Worm (Caenorhabditis elegans) whole organism, L3 larva: Measurements from ENCODE around the gene F29B9.12.
"Not testable (repeated sequence)": the region's sequence is repeated elsewhere in the genome, so short reads cannot be mapped to it uniquely, and the experiment has no call there.

Experiments used
- R02D3.7 ChIP-seq: fragments of 150-350 bp; optimal IDR thresholded peaks from 2 replicates; lab custom pipeline; 2014; ENCODE audit warnings: missing biosample characterization, missing genetic modification characterization
- aly-2 ChIP-seq: fragments of 150-350 bp; optimal IDR thresholded peaks from 2 replicates; lab custom pipeline; 2014; ENCODE audit warnings: missing biosample characterization, missing genetic modification characterization
- ceh-16 ChIP-seq: sonication (generic microtip); optimal IDR thresholded peaks from 2 replicates; lab custom pipeline; 2017; ENCODE audit warnings: missing biosample characterization, missing genetic modification characterization
- ceh-28 ChIP-seq: fragments of 150-350 bp; optimal IDR thresholded peaks from 2 replicates; lab custom pipeline; 2014; ENCODE audit warnings: missing biosample characterization, missing genetic modification reagents, missing genetic modification characterization
- ceh-82 ChIP-seq: fragments of 150-350 bp; optimal IDR thresholded peaks from 2 replicates; lab custom pipeline; 2014; ENCODE audit warnings: missing biosample characterization, missing genetic modification characterization
- daf-12 ChIP-seq: fragments of 150-350 bp; optimal IDR thresholded peaks from 2 replicates; lab custom pipeline; 2014; ENCODE audit warnings: missing biosample characterization, missing genetic modification reagents, missing genetic modification characterization
- egl-5 ChIP-seq: fragments of 150-350 bp; optimal IDR thresholded peaks from 2 replicates; lab custom pipeline; 2017; ENCODE audit warnings: missing biosample characterization, missing genetic modification reagents, missing genetic modification characterization, inconsistent platforms
- elt-2 ChIP-seq: sonication (generic microtip); optimal IDR thresholded peaks from 2 replicates; lab custom pipeline; 2016; ENCODE audit warnings: missing genetic modification reagents, mild to moderate bottlenecking, missing genetic modification characterization, missing compliant biosample characterization
- fkh-10 ChIP-seq: sonication (generic microtip); optimal IDR thresholded peaks from 2 replicates; lab custom pipeline; 2017; ENCODE audit warnings: missing biosample characterization, missing genetic modification reagents, missing genetic modification characterization
- fkh-2 ChIP-seq: fragments of 150-350 bp; optimal IDR thresholded peaks from 2 replicates; lab custom pipeline; 2014; ENCODE audit warnings: missing biosample characterization, missing genetic modification reagents, missing genetic modification characterization
- fos-1 ChIP-seq: fragments of 150-350 bp; optimal IDR thresholded peaks from 2 replicates; lab custom pipeline; 2014; ENCODE audit warnings: missing biosample characterization, missing genetic modification characterization
- hmg-11 ChIP-seq: sonication (generic microtip); optimal IDR thresholded peaks from 2 replicates; lab custom pipeline; 2016; ENCODE audit warnings: missing genetic modification characterization, missing compliant biosample characterization
- jun-1 ChIP-seq: fragments of 150-350 bp; optimal IDR thresholded peaks from 2 replicates; lab custom pipeline; 2014; ENCODE audit warnings: missing biosample characterization, missing genetic modification reagents, missing genetic modification characterization
- lin-15B ChIP-seq: fragments of 150-350 bp; optimal IDR thresholded peaks from 2 replicates; lab custom pipeline; 2014; ENCODE audit warnings: missing biosample characterization, missing genetic modification characterization
- lin-39 ChIP-seq: fragments of 150-350 bp; optimal IDR thresholded peaks from 2 replicates; lab custom pipeline; 2018; ENCODE audit warnings: missing biosample characterization, missing genetic modification reagents, missing genetic modification characterization
- nfya-1 ChIP-seq: sonication (generic microtip); optimal IDR thresholded peaks from 2 replicates; lab custom pipeline; 2017; ENCODE audit warnings: missing genetic modification characterization, mild to moderate bottlenecking, missing compliant biosample characterization, antibody characterized with exemption, moderate library complexity; ENCODE audit not compliant: insufficient read depth
- nhr-11 ChIP-seq: fragments of 150-350 bp; optimal IDR thresholded peaks from 2 replicates; lab custom pipeline; 2014; ENCODE audit warnings: missing biosample characterization, missing genetic modification characterization
- nhr-23 ChIP-seq: fragments of 150-350 bp; optimal IDR thresholded peaks from 2 replicates; lab custom pipeline; 2014; ENCODE audit warnings: missing biosample characterization, missing genetic modification reagents, missing genetic modification characterization
- nhr-28 ChIP-seq: fragments of 150-350 bp; optimal IDR thresholded peaks from 2 replicates; lab custom pipeline; 2014; ENCODE audit warnings: missing biosample characterization, missing genetic modification characterization
- nhr-77 ChIP-seq: fragments of 150-350 bp; optimal IDR thresholded peaks from 2 replicates; lab custom pipeline; 2014; ENCODE audit warnings: missing biosample characterization, missing genetic modification characterization
- pha-4 ChIP-seq: fragments of 150-350 bp; optimal IDR thresholded peaks from 2 replicates; lab custom pipeline; 2014; ENCODE audit warnings: missing biosample characterization, missing genetic modification reagents, missing genetic modification characterization
- skn-1 ChIP-seq: fragments of 150-350 bp; optimal IDR thresholded peaks from 2 replicates; lab custom pipeline; 2014; ENCODE audit warnings: missing biosample characterization, missing genetic modification characterization
- tbx-2 ChIP-seq: sonication (generic microtip); optimal IDR thresholded peaks from 2 replicates; lab custom pipeline; 2016; ENCODE audit warnings: mild to moderate bottlenecking, missing genetic modification characterization, missing compliant biosample characterization
- ztf-11 ChIP-seq: fragments of 150-350 bp; optimal IDR thresholded peaks from 2 replicates; lab custom pipeline; 2014; ENCODE audit warnings: missing biosample characterization, missing genetic modification characterization

F29B9.12 gene

DNA sequence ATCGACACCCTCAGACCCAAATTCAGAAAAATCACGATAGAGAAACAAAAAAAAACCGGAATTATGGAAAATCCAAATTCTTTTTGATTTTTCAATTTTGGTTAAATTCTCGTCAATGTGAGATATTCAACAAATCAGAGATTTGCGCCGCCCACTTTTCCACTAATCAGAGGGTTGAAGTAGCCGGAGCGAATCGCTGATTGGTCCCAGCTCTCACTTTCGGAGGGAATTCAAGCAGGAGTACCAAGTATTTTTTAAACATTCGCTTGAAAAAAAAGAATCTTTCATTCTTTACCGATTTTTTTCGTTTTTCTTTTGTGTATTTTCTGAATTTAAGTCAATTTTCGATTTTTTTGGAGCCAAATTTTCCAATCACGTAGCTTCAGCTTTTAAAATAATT is 36.6 kb downstream of the F29B9.12 start:
- TF ChIP-seq ceh-16 (tag; lab: Kevin White, UChicago) (no peak), hmg-11 (tag; lab: Kevin White, UChicago) (no peak), nfya-1 (tag; lab: Kevin White, UChicago) (peak; percentile 73), lin-39 (no peak)

DNA sequence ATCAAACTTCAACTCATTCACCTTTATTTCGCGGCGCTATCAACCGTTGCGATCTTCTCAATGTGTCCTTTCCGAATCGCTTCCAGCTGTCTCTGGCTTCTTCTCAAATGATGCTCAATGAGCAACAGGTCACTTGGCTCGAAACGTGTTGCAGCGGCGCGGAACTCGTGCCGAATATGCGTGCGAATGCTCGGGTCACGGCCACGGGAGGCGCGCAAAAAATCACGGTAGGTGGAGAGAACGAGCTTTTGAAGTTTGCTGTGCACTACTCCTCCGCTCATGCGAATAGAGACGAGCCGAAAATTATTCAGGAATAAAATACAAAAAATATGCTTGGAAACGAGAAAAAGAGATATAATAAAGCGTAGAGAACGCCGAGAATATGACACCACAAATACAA is 41.1 kb downstream of the F29B9.12 start, which contains the start of gene cif-1:
Gene cif-1, minus strand, starts transcription at position 297 of the 400 bp plus-strand sequence.
- TF ChIP-seq nhr-11 (tag; lab: Kevin White, UChicago) (no peak), nhr-77 (tag; lab: Kevin White, UChicago) (no peak), skn-1 (no peak), R02D3.7 (no peak), lin-39 (no peak), fkh-2 (no peak), ztf-11 (tag; lab: Kevin White, UChicago) (no peak), nhr-28 (no peak), pha-4 (tag; lab: Kevin White, UChicago) (no peak), ceh-28 (tag; lab: Kevin White, UChicago) (no peak), nhr-23 (tag; lab: Kevin White, UChicago) (no peak), aly-2 (no peak), jun-1 (tag; lab: Kevin White, UChicago) (no peak), fkh-10 (GFP tag; lab: Kevin White, UChicago) (no peak)

DNA sequence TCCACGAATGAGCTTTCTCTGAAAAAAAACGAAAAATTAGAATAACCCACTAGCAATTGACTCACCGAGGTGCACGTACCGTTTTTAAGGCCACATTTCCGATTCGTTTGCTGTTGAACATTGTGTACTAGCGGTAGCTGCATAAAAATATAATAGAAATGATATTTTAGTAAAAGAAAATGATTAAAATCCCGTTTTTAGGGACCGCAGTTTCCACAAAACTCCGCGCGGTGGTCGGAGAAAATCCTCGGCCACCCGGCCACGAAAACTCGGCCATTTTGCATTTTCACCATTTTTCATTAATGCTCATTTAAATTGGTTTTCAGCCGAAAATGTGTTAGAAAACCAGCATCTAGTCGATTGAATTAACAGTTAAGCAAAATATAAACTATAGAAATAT is 43.0 kb downstream of the F29B9.12 start, which contains the start of gene yars-2:
Gene yars-2, minus strand, starts transcription at position 249 of the 400 bp plus-strand sequence.
- TF ChIP-seq pha-4 (tag; lab: Kevin White, UChicago) (peak; percentile 26), lin-15B (peak; percentile 27), nfya-1 (tag; lab: Kevin White, UChicago) (peak; percentile 10), fkh-2 (no peak), egl-5 (tag; lab: Kevin White, UChicago) (no peak)

DNA sequence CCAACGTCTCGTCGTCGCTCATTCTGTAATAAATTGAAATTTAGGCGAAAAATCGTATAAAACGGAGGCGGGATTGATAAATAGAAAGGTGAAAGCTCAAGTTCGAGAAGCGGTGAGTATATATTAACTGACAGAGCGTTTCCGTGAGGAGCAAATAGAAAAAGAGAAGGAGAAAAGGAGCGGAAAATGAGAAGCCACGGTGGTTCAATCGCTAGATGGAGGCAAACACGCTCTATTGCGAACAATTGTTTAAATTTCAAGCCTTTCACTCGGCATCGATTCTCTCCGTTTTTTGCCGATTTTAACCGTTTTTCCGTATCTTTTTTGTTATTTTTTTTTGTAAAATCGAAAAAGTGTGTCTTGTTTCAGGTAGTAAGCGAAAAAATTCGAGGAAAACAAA is 46.4 kb downstream of the F29B9.12 start, which contains the start of gene miro-1:
Gene miro-1, minus strand, starts transcription at position 23 of the 400 bp plus-strand sequence.
- not testable (repeated sequence) for TF ChIP-seq fos-1; daf-12 (tag; lab: Kevin White, UChicago); ceh-82 (tag; lab: Kevin White, UChicago)

DNA sequence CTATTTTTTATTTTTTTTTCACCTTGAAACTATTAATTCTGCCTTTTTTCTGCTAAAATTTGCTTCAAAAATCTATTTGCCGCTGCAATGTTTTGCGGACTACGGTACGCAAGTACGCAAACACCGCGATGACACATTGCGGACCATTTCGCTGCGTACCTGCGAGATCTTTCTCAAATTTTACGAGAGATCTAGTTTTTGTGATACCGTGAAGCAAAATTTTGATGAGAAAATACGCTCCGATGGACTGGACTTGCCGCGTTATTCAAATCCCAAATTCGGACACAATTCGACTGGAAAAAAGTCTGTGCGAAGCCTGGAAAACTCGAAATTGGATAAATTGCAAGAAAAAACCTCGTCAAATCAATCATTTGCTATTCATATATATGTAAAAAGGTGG is 51.2 kb downstream of the F29B9.12 start:
- TF ChIP-seq tbx-2 (tag; lab: Kevin White, UChicago) (peak; percentile 27), lin-15B (peak; percentile 19), elt-2 (tag; lab: Kevin White, UChicago) (peak; percentile 1), nfya-1 (tag; lab: Kevin White, UChicago) (peak; percentile 22)
